Fruit fly (Drosophila melanogaster) S2 (cell line): ENCODE results near the gene CG32104.

Experiments
- CG8478 ChIP-seq: fragments of >200 bp; optimal IDR thresholded peaks from 2 replicates; lab custom pipeline; 2018
- CTCF ChIP-seq, 2 experiments: fragments of >200 bp; optimal IDR thresholded peaks; 2 replicates each; lab custom pipeline; 2018

The CG32104 gene

dm6 chr3L:12399171-12399570 lies at the start of gene CG32104:
TSS of gene CG32104 (minus strand) at chr3L:12399322.
- TF ChIP-seq CTCF (optimal IDR thresholded peaks at IDR 0.05; lab: Kevin White, UChicago) (no peak), CG8478 (lab: Kevin White, UChicago) (no peak)

dm6 chr3L:12447501-12447900 lies 48.4 kb upstream of the CG32104 start:
- TF ChIP-seq CTCF (optimal IDR thresholded peaks at IDR 0.05; lab: Kevin White, UChicago) (no peak), CG8478 (lab: Kevin White, UChicago) (no peak)

dm6 chr3L:12447081-12447480 lies 48.0 kb upstream of the CG32104 start:
- TF ChIP-seq CTCF (optimal IDR thresholded peaks at IDR 0.05; lab: Kevin White, UChicago) (no peak), CG8478 (lab: Kevin White, UChicago) (no peak)

dm6 chr3L:12444040-12444439 lies 44.9 kb upstream of the CG32104 start:
- TF ChIP-seq CTCF (optimal IDR thresholded peaks at IDR 0.05; lab: Kevin White, UChicago), result no peak
- TF ChIP-seq CG8478 (lab: Kevin White, UChicago), result no peak

- TF ChIP-seq CTCF (optimal IDR thresholded peaks at IDR 0.05; lab: Kevin White, UChicago), result no peak
- no peak for TF ChIP-seq CG8478 (lab: Kevin White, UChicago)
Observed at dm6 chr3L:12442593-12442992, 43.5 kb upstream of the CG32104 start.

- TF ChIP-seq CG8478 (lab: Kevin White, UChicago), result no peak
- TF ChIP-seq CTCF (optimal IDR thresholded peaks at IDR 0.05; lab: Kevin White, UChicago), result no peak
Observed at dm6 chr3L:12434432-12434831, 35.3 kb upstream of the CG32104 start.

- no peak for TF ChIP-seq CG8478 (lab: Kevin White, UChicago)
Observed at dm6 chr3L:12433710-12434109, 34.6 kb upstream of the CG32104 start.

dm6 chr3L:12432392-12433012 lies 33.4 kb upstream of the CG32104 start, which contains the start of gene toe:
TSS of gene toe (minus strand) at chr3L:12432668.
- TF ChIP-seq CG8478 (lab: Kevin White, UChicago) (no peak), CTCF (optimal IDR thresholded peaks at IDR 0.05; lab: Kevin White, UChicago) (no peak)

dm6 chr3L:12420437-12420836 lies 21.3 kb upstream of the CG32104 start:
- TF ChIP-seq CTCF (optimal IDR thresholded peaks at IDR 0.05; lab: Kevin White, UChicago) (no peak), CG8478 (lab: Kevin White, UChicago) (no peak)

- TF ChIP-seq CG8478 (lab: Kevin White, UChicago) (no peak), CTCF (optimal IDR thresholded peaks at IDR 0.05; lab: Kevin White, UChicago) (peak in 1 of 2 experiments; percentile 5)
Observed at dm6 chr3L:12417341-12417740, 18.2 kb upstream of the CG32104 start, which contains the start of gene ArfGAP1. TSS of gene ArfGAP1 (minus strand) at chr3L:12417580.

- TF ChIP-seq CG8478 (lab: Kevin White, UChicago), result no peak
- peak in 1 of 2 experiments; percentile 45 for TF ChIP-seq CTCF (optimal IDR thresholded peaks at IDR 0.05; lab: Kevin White, UChicago)
Observed at dm6 chr3L:12414189-12414964, 15.3 kb upstream of the CG32104 start, which contains the start of gene SCaMC. TSS of gene SCaMC (minus strand) at chr3L:12414842.

dm6 chr3L:12411214-12411685 lies 12.1 kb upstream of the CG32104 start:
- TF ChIP-seq CTCF (optimal IDR thresholded peaks at IDR 0.05; lab: Kevin White, UChicago) (no peak), CG8478 (lab: Kevin White, UChicago) (no peak)

- TF ChIP-seq CG8478 (lab: Kevin White, UChicago) (no peak), CTCF (optimal IDR thresholded peaks at IDR 0.05; lab: Kevin White, UChicago) (no peak)
Observed at dm6 chr3L:12410472-12411213, 11.5 kb upstream of the CG32104 start.
